Worm (Caenorhabditis elegans) whole organism, L4 larva: ENCODE data around the gene F10E7.11.

Experiments used
- D1046.2 ChIP-seq: fragments of 200-800 bp; sonication (Bioruptor generic); IDR thresholded peaks from 2 replicates; pipeline ENCODE4 v1.3.6; 2022; ENCODE audit warnings: missing genetic modification characterization, missing compliant biosample characterization
- F10B5.3 ChIP-seq: sonication (generic microtip); optimal IDR thresholded peaks from 2 replicates; lab custom pipeline; 2016; ENCODE audit warnings: mild to moderate bottlenecking, missing genetic modification characterization, missing compliant biosample characterization
- F44E2.7 ChIP-seq: fragments of 200-800 bp; sonication (Bioruptor generic); IDR thresholded peaks from 2 replicates; pipeline ENCODE4 v2.1.2; 2022; ENCODE audit warnings: missing genetic modification characterization, missing compliant biosample characterization
- T20F7.1 ChIP-seq: fragments of 200-800 bp; sonication (Bioruptor generic); optimal IDR thresholded peaks from 2 replicates; lab custom pipeline; 2018; ENCODE audit warnings: mild to moderate bottlenecking, missing genetic modification characterization, missing compliant biosample characterization
- T26A8.4 ChIP-seq: fragments of 200-800 bp; sonication (Bioruptor generic); IDR thresholded peaks from 2 replicates; pipeline ENCODE4 v1.3.6; 2022; ENCODE audit warnings: missing genetic modification characterization, missing compliant biosample characterization
- Y48G9A.11 ChIP-seq: fragments of 200-800 bp; sonication (Bioruptor generic); IDR thresholded peaks from 2 replicates; pipeline ENCODE4 v1.3.6; 2022; ENCODE audit warnings: missing genetic modification reagents, missing genetic modification characterization, missing compliant biosample characterization
- aha-1 ChIP-seq: fragments of 150-350 bp; peaks from one replicate; lab custom pipeline; 2014; ENCODE audit warnings: missing biosample characterization, missing genetic modification characterization
- ceh-20 ChIP-seq: fragments of 200-800 bp; sonication (Bioruptor generic); IDR thresholded peaks from 2 replicates; pipeline ENCODE4 v1.3.6; 2022; ENCODE audit warnings: missing genetic modification reagents, missing genetic modification characterization, missing compliant biosample characterization
- ceh-32 ChIP-seq: sonication (generic microtip); optimal IDR thresholded peaks from 2 replicates; lab custom pipeline; 2016; ENCODE audit warnings: mild to moderate bottlenecking, missing genetic modification characterization, missing compliant biosample characterization; ENCODE audit not compliant: poor library complexity
- ceh-44 ChIP-seq: fragments of 200-800 bp; sonication (Bioruptor generic); IDR thresholded peaks from 2 replicates; pipeline ENCODE4 v1.3.6; 2022; ENCODE audit warnings: missing genetic modification reagents, missing genetic modification characterization, missing compliant biosample characterization
- ces-1 ChIP-seq: fragments of 150-350 bp; sonication (generic microtip); optimal IDR thresholded peaks from 4 replicates; lab custom pipeline; 2014; ENCODE audit warnings: missing biosample characterization, missing genetic modification reagents, missing genetic modification characterization
- cey-2 ChIP-seq: sonication (generic microtip); optimal IDR thresholded peaks from 3 replicates; lab custom pipeline; 2017; ENCODE audit warnings: missing genetic modification characterization, mild to moderate bottlenecking, missing compliant biosample characterization, antibody characterized with exemption, borderline replicate concordance; ENCODE audit not compliant: insufficient read depth
- ctbp-1 ChIP-seq: fragments of 200-800 bp; sonication (Bioruptor generic); IDR thresholded peaks from 2 replicates; pipeline ENCODE4 v1.3.6; 2022; ENCODE audit warnings: missing genetic modification reagents, missing genetic modification characterization, missing compliant biosample characterization
- daf-12 ChIP-seq: fragments of 150-350 bp; optimal IDR thresholded peaks from 2 replicates; lab custom pipeline; 2014; ENCODE audit warnings: missing biosample characterization, missing genetic modification reagents, missing genetic modification characterization
- daf-19 ChIP-seq: fragments of 200-800 bp; sonication (Bioruptor generic); conservative IDR thresholded peaks from 2 replicates; pipeline ENCODE4 v1.3.6; 2022; ENCODE audit warnings: missing genetic modification characterization, missing compliant biosample characterization
- dpl-1 ChIP-seq: fragments of 150-350 bp; optimal IDR thresholded peaks from 2 replicates; lab custom pipeline; 2014; ENCODE audit warnings: missing biosample characterization, missing genetic modification reagents, missing genetic modification characterization
- egl-27 ChIP-seq: sonication (generic microtip); optimal IDR thresholded peaks from 3 replicates; lab custom pipeline; 2017; ENCODE audit warnings: missing biosample characterization, missing genetic modification reagents, missing genetic modification characterization
- egl-43 ChIP-seq: fragments of 200-800 bp; sonication (Bioruptor generic); IDR thresholded peaks from 2 replicates; pipeline ENCODE4 v1.3.6; 2022; ENCODE audit warnings: missing genetic modification reagents, missing genetic modification characterization, missing compliant biosample characterization
- fkh-10 ChIP-seq: fragments of 150-350 bp; optimal IDR thresholded peaks from 2 replicates; lab custom pipeline; 2014; ENCODE audit warnings: missing biosample characterization, missing genetic modification reagents, missing genetic modification characterization
- hif-1 ChIP-seq, 2 experiments: sonication (generic microtip); optimal IDR thresholded peaks; 2 replicates each; lab custom pipeline; 2016 to 2017; ENCODE audit warnings: missing compliant biosample characterization in 2 of 2, missing genetic modification characterization in 2 of 2, missing genetic modification reagents in 2 of 2, missing genotype in 2 of 2, mild to moderate bottlenecking in 1 of 2
- hlh-30 ChIP-seq: sonication (generic microtip); optimal IDR thresholded peaks from 2 replicates; lab custom pipeline; 2017; ENCODE audit warnings: antibody characterized with exemption, mild to moderate bottlenecking, missing genetic modification characterization, missing compliant biosample characterization; ENCODE audit not compliant: insufficient read depth
- hmg-1.1 ChIP-seq: fragments of 200-800 bp; sonication (Bioruptor generic); IDR thresholded peaks from 2 replicates; pipeline ENCODE4 v1.3.6; 2022; ENCODE audit warnings: missing genetic modification reagents, missing genetic modification characterization, missing compliant biosample characterization
- lim-7 ChIP-seq: fragments of 200-800 bp; sonication (Bioruptor generic); IDR thresholded peaks from 2 replicates; pipeline ENCODE4 v1.3.6; 2022; ENCODE audit warnings: missing genetic modification characterization, missing compliant biosample characterization
- lin-38 ChIP-seq: fragments of 200-800 bp; sonication (Bioruptor generic); IDR thresholded peaks from 2 replicates; pipeline ENCODE4 v1.3.6; 2022; ENCODE audit warnings: missing genetic modification reagents, missing genetic modification characterization, missing compliant biosample characterization
- lir-3 ChIP-seq: sonication (generic microtip); optimal IDR thresholded peaks from 2 replicates; lab custom pipeline; 2016; ENCODE audit warnings: mild to moderate bottlenecking, missing genetic modification characterization, missing compliant biosample characterization
- lsy-2 ChIP-seq, 2 experiments: fragments of 150-350 bp in 1 of 2; sonication (generic microtip) in 1 of 2; optimal IDR thresholded peaks; 2 replicates each; lab custom pipeline; 2014 to 2017; ENCODE audit warnings: missing biosample characterization in 2 of 2, missing genetic modification characterization in 2 of 2
- madf-9 ChIP-seq: fragments of 200-800 bp; sonication (Bioruptor generic); conservative IDR thresholded peaks from 2 replicates; pipeline ENCODE4 v1.3.6; 2022; ENCODE audit warnings: missing genetic modification reagents, missing genetic modification characterization, missing compliant biosample characterization
- mdt-29 ChIP-seq: fragments of 200-800 bp; sonication (Bioruptor generic); IDR thresholded peaks from 2 replicates; pipeline ENCODE4 v1.3.6; 2022; ENCODE audit warnings: missing genetic modification reagents, missing genetic modification characterization, missing compliant biosample characterization
- mep-1 ChIP-seq: fragments of 150-350 bp; sonication (generic microtip); optimal IDR thresholded peaks from 3 replicates; lab custom pipeline; 2014; ENCODE audit warnings: missing biosample characterization, missing genetic modification characterization
- nhr-10 ChIP-seq: fragments of 150-350 bp; optimal IDR thresholded peaks from 2 replicates; lab custom pipeline; 2014; ENCODE audit warnings: missing biosample characterization, missing genetic modification characterization
- nhr-25 ChIP-seq: sonication (generic microtip); optimal IDR thresholded peaks from 2 replicates; lab custom pipeline; 2017; ENCODE audit warnings: missing genetic modification characterization, mild to moderate bottlenecking, missing compliant biosample characterization, antibody characterized with exemption, moderate library complexity, borderline replicate concordance; ENCODE audit not compliant: insufficient read depth
- nhr-41 ChIP-seq: fragments of 200-800 bp; sonication (Bioruptor generic); IDR thresholded peaks from 2 replicates; pipeline ENCODE4 v1.3.6; 2022; ENCODE audit warnings: missing genetic modification reagents, missing genetic modification characterization, missing compliant biosample characterization
- nhr-42 ChIP-seq: fragments of 200-800 bp; sonication (Bioruptor generic); IDR thresholded peaks from 2 replicates; pipeline ENCODE4 v1.3.6; 2022; ENCODE audit warnings: missing genetic modification characterization, missing compliant biosample characterization
- nhr-6 ChIP-seq: fragments of 150-350 bp; optimal IDR thresholded peaks from 2 replicates; lab custom pipeline; 2014; ENCODE audit warnings: missing biosample characterization, missing genetic modification characterization
- nhr-76 ChIP-seq: fragments of 150-350 bp; optimal IDR thresholded peaks from 2 replicates; lab custom pipeline; 2014; ENCODE audit warnings: missing biosample characterization, missing genetic modification characterization
- nhr-77 ChIP-seq: fragments of 150-350 bp; optimal IDR thresholded peaks from 2 replicates; lab custom pipeline; 2014; ENCODE audit warnings: missing biosample characterization, missing genetic modification characterization
- pqm-1 ChIP-seq: sonication (generic microtip); optimal IDR thresholded peaks from 2 replicates; lab custom pipeline; 2017; ENCODE audit warnings: missing biosample characterization, missing genetic modification characterization
- sdz-12 ChIP-seq: fragments of 200-800 bp; sonication (Bioruptor generic); optimal IDR thresholded peaks from 2 replicates; lab custom pipeline; 2018; ENCODE audit warnings: mild to moderate bottlenecking, missing genetic modification characterization, missing compliant biosample characterization
- set-16 ChIP-seq: fragments of 200-800 bp; sonication (Bioruptor generic); IDR thresholded peaks from 2 replicates; pipeline ENCODE4 v1.3.6; 2022; ENCODE audit warnings: missing genetic modification reagents, missing genetic modification characterization, missing compliant biosample characterization
- skn-1 ChIP-seq: fragments of 150-350 bp; optimal IDR thresholded peaks from 2 replicates; lab custom pipeline; 2014; ENCODE audit warnings: missing biosample characterization, missing genetic modification characterization
- snpc-1.2 ChIP-seq: fragments of 200-800 bp; sonication (Bioruptor generic); IDR thresholded peaks from 2 replicates; pipeline ENCODE4 v1.3.6; 2022; ENCODE audit warnings: missing genetic modification reagents, missing genetic modification characterization, missing compliant biosample characterization
- snpc-4 ChIP-seq: fragments of 150-350 bp; optimal IDR thresholded peaks from 2 replicates; lab custom pipeline; 2014; ENCODE audit warnings: missing biosample characterization, missing genetic modification characterization
- spr-3 ChIP-seq: fragments of 200-800 bp; sonication (Bioruptor generic); optimal IDR thresholded peaks from 2 replicates; lab custom pipeline; 2018; ENCODE audit warnings: mild to moderate bottlenecking, missing genetic modification characterization, missing compliant biosample characterization
- tag-97 ChIP-seq: fragments of 200-800 bp; sonication (Bioruptor generic); IDR thresholded peaks from 2 replicates; pipeline ENCODE4 v1.3.6; 2022; ENCODE audit warnings: missing genetic modification characterization, missing compliant biosample characterization
- tra-1 ChIP-seq: fragments of 200-800 bp; sonication (Bioruptor generic); IDR thresholded peaks from 2 replicates; pipeline ENCODE4 v1.3.6; 2022; ENCODE audit warnings: missing genetic modification reagents, missing genetic modification characterization, missing compliant biosample characterization
- unc-39 ChIP-seq: sonication (generic microtip); optimal IDR thresholded peaks from 2 replicates; lab custom pipeline; 2017; ENCODE audit warnings: missing biosample characterization, missing genetic modification characterization
- zag-1 ChIP-seq: fragments of 150-350 bp; optimal IDR thresholded peaks from 2 replicates; lab custom pipeline; 2014; ENCODE audit warnings: missing biosample characterization, missing genetic modification characterization
- zfp-3 ChIP-seq: fragments of 200-800 bp; sonication (Bioruptor generic); conservative IDR thresholded peaks from 2 replicates; pipeline ENCODE4 v1.3.6; 2022; ENCODE audit warnings: missing genetic modification reagents, missing genetic modification characterization, missing compliant biosample characterization
- zip-2 ChIP-seq: fragments of 150-350 bp; optimal IDR thresholded peaks from 2 replicates; lab custom pipeline; 2014; ENCODE audit warnings: missing biosample characterization, missing genetic modification characterization

F10E7.11 gene

ce11 chrII:7151969-7152631 is 29.4 kb upstream of the F10E7.11 start, which contains the start of gene fust-1:
TSS of gene fust-1 (plus strand) at chrII:7152581.
- TF ChIP-seq nhr-77 (tag; lab: Kevin White, UChicago) (peak; percentile 85), hlh-30 (peak; percentile 83), T20F7.1 (peak; percentile 90), lsy-2 (tag; optimal IDR thresholded peaks at IDR 0.05; lab: Kevin White, UChicago) (peak; percentile 80 to 97), daf-12 (tag; lab: Kevin White, UChicago) (no peak), madf-9 (peak; percentile 70; the same call in 1 of the 2 replicates), cey-2 (peak; percentile 76), fkh-10 (GFP tag; lab: Kevin White, UChicago) (peak; percentile 82), tra-1 (GFP tag; lab: Robert Waterston, UW) (peak; percentile 91), egl-43 (GFP tag; lab: Robert Waterston, UW) (peak; percentile 88), ctbp-1 (GFP tag; lab: Robert Waterston, UW) (peak; percentile 94), nhr-76 (tag; lab: Kevin White, UChicago) (peak; percentile 71), pqm-1 (tag; lab: Kevin White, UChicago) (peak; percentile 13), nhr-41 (GFP tag; lab: Robert Waterston, UW) (peak; percentile 61; the same call in 1 of the 2 replicates), dpl-1 (peak; percentile 90), tag-97 (GFP tag; lab: Robert Waterston, UW) (no peak), nhr-25 (tag; lab: Kevin White, UChicago) (peak; percentile 93), lin-38 (peak; percentile 96), mep-1 (tag; lab: Kevin White, UChicago) (peak; percentile 96), ceh-20 (GFP tag; lab: Robert Waterston, UW) (peak; percentile 94), zip-2 (peak; percentile 76), T26A8.4 (peak; percentile 95), aha-1 (tag; lab: Kevin White, UChicago) (peak; percentile 98), nhr-6 (tag; lab: Kevin White, UChicago) (peak; percentile 85), snpc-4 (no peak), ces-1 (GFP tag; lab: Kevin White, UChicago) (peak; percentile 59), snpc-1.2 (GFP tag; lab: Robert Waterston, UW) (peak; percentile 78), egl-27 (no peak), nhr-10 (tag; lab: Kevin White, UChicago) (peak; percentile 6), set-16 (no peak; the same call in 1 of the 2 replicates), Y48G9A.11 (GFP tag; lab: Robert Waterston, UW) (peak; percentile 91), ceh-32 (peak; percentile 16), mdt-29 (GFP tag; lab: Robert Waterston, UW) (peak; percentile 91), D1046.2 (peak; percentile 74; the same call in 1 of the 2 replicates), daf-19 (GFP tag; lab: Robert Waterston, UW) (no peak), spr-3 (GFP tag; lab: Kevin White, UChicago) (peak; percentile 81), F44E2.7 (GFP tag; lab: Robert Waterston, UW) (peak; percentile 67; the same call in 1 of the 2 replicates), zag-1 (tag; lab: Kevin White, UChicago) (peak; percentile 72), skn-1 (tag; lab: Kevin White, UChicago) (peak; percentile 87), zfp-3 (peak; percentile 85), lim-7 (GFP tag; lab: Robert Waterston, UW) (no peak), lir-3 (tag; lab: Kevin White, UChicago) (peak; percentile 38), unc-39 (tag; lab: Kevin White, UChicago) (no peak), F10B5.3 (tag; lab: Kevin White, UChicago) (peak; percentile 89), sdz-12 (GFP tag; lab: Kevin White, UChicago) (no peak), hif-1 (tag; optimal IDR thresholded peaks at IDR 0.05; lab: Kevin White, UChicago) (peak; percentile 36 to 71), hmg-1.1 (peak; percentile 94), ceh-44 (GFP tag; lab: Robert Waterston, UW) (0 out of 2 replicates have a peak, but pooled peaks have one; percentile 40), nhr-42 (peak; percentile 93)
